Fruit fly (Drosophila melanogaster): Measurements from ENCODE around the gene CG2145.

CG2145 gene

DNA sequence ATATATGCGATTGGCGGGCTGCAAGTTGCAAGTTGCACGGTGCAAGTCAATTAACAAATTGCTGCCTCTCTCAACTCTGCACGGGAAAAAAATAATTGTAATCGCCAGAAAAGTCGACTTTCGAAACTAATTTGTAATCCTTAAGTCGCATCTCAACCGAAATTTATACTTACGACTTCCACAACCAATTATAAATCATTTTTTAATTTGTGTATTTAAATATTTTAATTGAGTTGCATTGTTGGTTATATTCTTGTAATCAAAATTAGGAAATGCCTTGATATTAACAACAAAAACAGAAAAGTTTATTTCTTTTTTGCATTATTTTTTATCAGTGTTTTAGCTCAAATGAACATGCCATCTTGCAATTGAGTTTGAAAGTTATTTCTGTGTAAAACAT is 32.7 kb downstream of the CG2145 start (continued):
- no peak for TF ChIP-seq vri (GFP tag; optimal IDR thresholded peaks at IDR 0.05)
- TF ChIP-seq fd59A (GFP tag; optimal IDR thresholded peaks at IDR 0.05), result no peak
- peak in 1 of 2 experiments; percentile 30 for TF ChIP-seq salr (GFP tag; optimal IDR thresholded peaks at IDR 0.05)
- TF ChIP-seq eg (GFP tag; IDR thresholded peaks at IDR 0.05), result peak; percentile 51; the same call in 1 of the 3 replicates
- no peak for TF ChIP-seq spab (GFP tag; optimal IDR thresholded peaks at IDR 0.05)
- peak; percentile 15 for TF ChIP-seq CG8632 (GFP tag; optimal IDR thresholded peaks at IDR 0.05)
- TF ChIP-seq CG6163 (GFP tag; IDR thresholded peaks at IDR 0.05), result no peak
- peak; percentile 54 for TF ChIP-seq OdsH (GFP tag; optimal IDR thresholded peaks at IDR 0.05)
- peak; percentile 3 for TF ChIP-seq CG10631 (GFP tag; optimal IDR thresholded peaks at IDR 0.05)
- no peak for TF ChIP-seq CG6808 (GFP tag; optimal IDR thresholded peaks at IDR 0.05)
- no peak for TF ChIP-seq dsx (GFP tag; optimal IDR thresholded peaks at IDR 0.05; ENCODE audit: poor library complexity, severe bottlenecking)
- no peak for TF ChIP-seq ss (GFP tag; optimal IDR thresholded peaks at IDR 0.05)
- peak; percentile 80 for TF ChIP-seq CG32006 (GFP tag; optimal IDR thresholded peaks at IDR 0.05)
- peak; percentile 12 for TF ChIP-seq Eip75B (GFP tag; optimal IDR thresholded peaks at IDR 0.05)
- no peak for TF ChIP-seq CG11902 (GFP tag; optimal IDR thresholded peaks at IDR 0.05)
- TF ChIP-seq Eip78C (GFP tag), result peak; percentile 88
- no peak for TF ChIP-seq Ets21C (GFP tag; optimal IDR thresholded peaks at IDR 0.05)
- peak; percentile 24 for TF ChIP-seq svp (GFP tag)
- TF ChIP-seq CG6276 (GFP tag; optimal IDR thresholded peaks at IDR 0.05), result peak; percentile 67
- TF ChIP-seq CG15336 (GFP tag; IDR thresholded peaks at IDR 0.05), result peak; percentile 78
- no peak for TF ChIP-seq CG6854 (GFP tag; optimal IDR thresholded peaks at IDR 0.05)
- peak; percentile 14 for TF ChIP-seq Sox102F (GFP tag; optimal IDR thresholded peaks at IDR 0.05)
- TF ChIP-seq CG9139 (GFP tag; optimal IDR thresholded peaks at IDR 0.05), result no peak
- TF ChIP-seq Hr39 (GFP tag; optimal IDR thresholded peaks at IDR 0.05), result peak; percentile 6
- TF ChIP-seq topi (GFP tag; optimal IDR thresholded peaks at IDR 0.05), result peak; percentile 29
- peak; percentile 41 for TF ChIP-seq dac (GFP tag; optimal IDR thresholded peaks at IDR 0.05)
- peak; percentile 47 for TF ChIP-seq achi (GFP tag; optimal IDR thresholded peaks at IDR 0.05)
- TF ChIP-seq Gug (GFP tag; IDR thresholded peaks at IDR 0.05), result no peak
- peak; percentile 10 for TF ChIP-seq lz (GFP tag; optimal IDR thresholded peaks at IDR 0.05)

DNA sequence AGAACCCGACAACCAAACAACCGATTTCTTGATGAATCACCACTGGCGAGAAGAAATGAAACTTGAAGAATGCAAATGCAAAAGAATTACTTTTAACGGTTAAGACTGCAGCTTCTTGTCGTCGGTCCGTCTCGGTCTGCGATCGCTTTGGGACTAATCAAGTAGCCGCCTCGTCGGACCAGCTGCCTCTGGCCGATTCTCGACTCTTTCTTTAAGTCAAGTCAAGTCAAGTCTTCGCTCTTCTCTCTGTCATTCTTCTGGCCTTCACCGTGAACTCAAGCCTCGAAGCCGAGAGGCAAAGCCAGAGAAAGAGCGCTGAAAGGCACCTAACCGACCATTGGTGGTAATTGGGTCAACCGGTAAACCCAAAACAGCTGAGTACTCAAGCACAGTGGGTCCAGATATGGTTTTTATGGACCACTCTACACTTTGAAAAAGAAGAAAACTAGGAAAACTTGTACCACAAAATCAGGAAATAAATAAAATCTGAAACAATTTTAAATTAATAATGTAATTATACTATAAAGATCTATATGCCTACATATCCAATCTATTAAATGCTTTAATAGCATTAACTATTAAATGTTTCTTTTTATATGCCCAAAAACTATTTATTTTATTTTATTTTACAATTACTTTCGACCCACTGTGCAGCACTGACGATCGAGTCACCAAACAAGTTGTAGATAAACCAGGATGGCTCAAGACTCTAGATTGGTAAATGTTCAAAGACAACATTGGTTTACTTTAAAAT is 40.0 kb downstream of the CG2145 start, which contains the start of gene C901:
TSS of gene C901 (minus strand) at position 157 of the 754 bp plus-strand sequence.
- TF ChIP-seq Eip93F (GFP tag; optimal IDR thresholded peaks at IDR 0.05) (no peak), fd59A (GFP tag; optimal IDR thresholded peaks at IDR 0.05) (no peak), CG1621 (tag; optimal IDR thresholded peaks at IDR 0.05) (no peak), Hr39 (GFP tag; optimal IDR thresholded peaks at IDR 0.05) (no peak), dac (GFP tag; optimal IDR thresholded peaks at IDR 0.05) (peak; percentile 81), ss (GFP tag; optimal IDR thresholded peaks at IDR 0.05) (peak in 1 of 2 experiments; percentile 27), Smox (GFP tag; optimal IDR thresholded peaks at IDR 0.05) (peak; percentile 27), Blimp-1 (GFP tag; optimal IDR thresholded peaks at IDR 0.05) (no peak), CG11762 (GFP tag; optimal IDR thresholded peaks at IDR 0.05; ENCODE audit: insufficient read depth) (peak; percentile 53), CG34406 (GFP tag; optimal IDR thresholded peaks at IDR 0.05) (peak; percentile 82), cyc (GFP tag; optimal IDR thresholded peaks at IDR 0.05) (peak; percentile 18), CG8319 (GFP tag; optimal IDR thresholded peaks at IDR 0.05) (peak; percentile 47), Sox15 (GFP tag; optimal IDR thresholded peaks at IDR 0.05) (peak; percentile 43), CG6792 (GFP tag; optimal IDR thresholded peaks at IDR 0.05) (peak; percentile 70), vri (GFP tag; optimal IDR thresholded peaks at IDR 0.05) (no peak), salr (GFP tag; optimal IDR thresholded peaks at IDR 0.05) (peak in 1 of 2 experiments; percentile 79), CG6808 (GFP tag; optimal IDR thresholded peaks at IDR 0.05) (peak; percentile 20), acj6 (GFP tag; optimal IDR thresholded peaks at IDR 0.05) (peak; percentile 67), Sox14 (GFP tag; optimal IDR thresholded peaks at IDR 0.05) (no peak), pdm3 (GFP tag; optimal IDR thresholded peaks at IDR 0.05) (peak; percentile 55), fkh (GFP tag; optimal IDR thresholded peaks at IDR 0.05) (no peak), CG4318 (GFP tag; optimal IDR thresholded peaks at IDR 0.05) (peak; percentile 86), net (GFP tag; optimal IDR thresholded peaks at IDR 0.05) (peak; percentile 67), CG9139 (GFP tag; optimal IDR thresholded peaks at IDR 0.05) (no peak), CG8632 (GFP tag; optimal IDR thresholded peaks at IDR 0.05) (peak; percentile 77), CG10669 (GFP tag; optimal IDR thresholded peaks at IDR 0.05) (peak; percentile 32), CG7368 (GFP tag; optimal IDR thresholded peaks at IDR 0.05) (peak; percentile 54), svp (GFP tag) (peak; percentile 74), Lpt (GFP tag; optimal IDR thresholded peaks at IDR 0.05) (peak; percentile 66), OdsH (GFP tag; optimal IDR thresholded peaks at IDR 0.05) (peak; percentile 82), Eip78C (GFP tag) (peak; percentile 89), CG11902 (GFP tag; optimal IDR thresholded peaks at IDR 0.05) (peak; percentile 44)
